Fruit fly (Drosophila melanogaster): Measurements from ENCODE around the gene CG44198.
A peak's percentile ranks its signal among the peaks of the same experiment; 100 is the strongest.

Gene CG44198

dm6 chr2L:13156349-13156748 is 37.4 kb upstream of the CG44198 start (continued):
- TF ChIP-seq Ets65A (GFP tag) = peak; percentile 29
- TF ChIP-seq CG2889 (GFP tag; IDR thresholded peaks at IDR 0.05) = no peak
- TF ChIP-seq CG11504 (tag; optimal IDR thresholded peaks at IDR 0.05) = peak; percentile 61
- TF ChIP-seq Atf6 (GFP tag; IDR thresholded peaks at IDR 0.05) = 0 out of 2 replicates have a peak, but pooled peaks have one; percentile 38
- peak; percentile 15 for TF ChIP-seq CG18599 (GFP tag; optimal IDR thresholded peaks at IDR 0.05)
- TF ChIP-seq al (GFP tag; IDR thresholded peaks at IDR 0.05) = 0 out of 2 replicates have a peak, but pooled peaks have one; percentile 18
- peak; percentile 58; the same call in 1 of the 3 replicates for TF ChIP-seq dysf (GFP tag; IDR thresholded peaks at IDR 0.05)
- no peak for TF ChIP-seq CG33213 (GFP tag; optimal IDR thresholded peaks at IDR 0.05)

- TF ChIP-seq CG5180 (GFP tag; optimal IDR thresholded peaks at IDR 0.05) (peak; percentile 91), shn (GFP tag; optimal IDR thresholded peaks at IDR 0.05) (no peak), Six4 (GFP tag; optimal IDR thresholded peaks at IDR 0.05) (no peak), HLH3B (GFP tag; IDR thresholded peaks at IDR 0.05) (peak; percentile 31; the same call in 1 of the 2 replicates), CG17328 (GFP tag; IDR thresholded peaks at IDR 0.05) (0 out of 2 replicates have a peak, but pooled peaks have one; percentile 23), Med (GFP tag) (peak; percentile 41)
Observed at dm6 chr2L:13154313-13154712, 35.4 kb upstream of the CG44198 start.

- TF ChIP-seq CG31365 (tag; optimal IDR thresholded peaks at IDR 0.05) (no peak), CG7745 (tag; optimal IDR thresholded peaks at IDR 0.05) (no peak), Opbp (GFP tag; IDR thresholded peaks at IDR 0.05; ENCODE audit: partially characterized antibody) (no peak), CG11504 (tag; optimal IDR thresholded peaks at IDR 0.05) (peak; percentile 12), CG8089 (GFP tag; optimal IDR thresholded peaks at IDR 0.05) (no peak), gsb-n (tag; optimal IDR thresholded peaks at IDR 0.05) (no peak), crol (GFP tag; IDR thresholded peaks at IDR 0.05) (no peak), z (GFP tag; IDR thresholded peaks at IDR 0.05) (no peak), lab (GFP tag; optimal IDR thresholded peaks at IDR 0.05) (no peak), CG4424 (GFP tag; optimal IDR thresholded peaks at IDR 0.05) (no peak), Med (GFP tag) (peak; percentile 9), CG15269 (tag; optimal IDR thresholded peaks at IDR 0.05) (no peak), CG13296 (GFP tag; optimal IDR thresholded peaks at IDR 0.05) (no peak), HLH4C (GFP tag; IDR thresholded peaks at IDR 0.05; ENCODE audit: partially characterized antibody) (no peak), Ptx1 (GFP tag; IDR thresholded peaks at IDR 0.05) (no peak), az2 (GFP tag; optimal IDR thresholded peaks at IDR 0.05) (no peak), crp (GFP tag; optimal IDR thresholded peaks at IDR 0.05) (no peak), CG10543 (GFP tag; optimal IDR thresholded peaks at IDR 0.05) (no peak), chinmo (GFP tag; IDR thresholded peaks at IDR 0.05; ENCODE audit: partially characterized antibody) (no peak), Dfd (GFP tag; optimal IDR thresholded peaks at IDR 0.05) (no peak), Stat92E (GFP tag; optimal IDR thresholded peaks at IDR 0.05) (no peak), CG12744 (GFP tag; optimal IDR thresholded peaks at IDR 0.05) (no peak), pb (GFP tag; optimal IDR thresholded peaks at IDR 0.05) (no peak), H2.0 (GFP tag; IDR thresholded peaks at IDR 0.05) (no peak), kah (GFP tag; optimal IDR thresholded peaks at IDR 0.05) (no peak), Abd-B (GFP tag; optimal IDR thresholded peaks at IDR 0.05) (no peak), hkb (optimal IDR thresholded peaks at IDR 0.05) (no peak), hkb (GFP tag; IDR thresholded peaks at IDR 0.05) (no peak), emc (GFP tag; optimal IDR thresholded peaks at IDR 0.05) (no peak), CG17361 (GFP tag; IDR thresholded peaks at IDR 0.05) (0 out of 3 replicates have a peak, but pooled peaks have one; percentile 14), nom (GFP tag; optimal IDR thresholded peaks at IDR 0.05) (peak; percentile 14), zfh2 (GFP tag; optimal IDR thresholded peaks at IDR 0.05) (no peak), Neu2 (GFP tag; optimal IDR thresholded peaks at IDR 0.05; ENCODE audit: borderline replicate concordance) (no peak), pan (optimal IDR thresholded peaks at IDR 0.05) (no peak), pan (GFP tag; optimal IDR thresholded peaks at IDR 0.05 in 1 of 2, IDR thresholded peaks at IDR 0.05 in 1 of 2) (no peak), CG1603 (tag; optimal IDR thresholded peaks at IDR 0.05) (no peak)
Observed at dm6 chr2L:13146254-13146653, 27.3 kb upstream of the CG44198 start.
